Fruit fly (Drosophila melanogaster): ENCODE measurements around the gene Rala.

Gene Rala

DNA sequence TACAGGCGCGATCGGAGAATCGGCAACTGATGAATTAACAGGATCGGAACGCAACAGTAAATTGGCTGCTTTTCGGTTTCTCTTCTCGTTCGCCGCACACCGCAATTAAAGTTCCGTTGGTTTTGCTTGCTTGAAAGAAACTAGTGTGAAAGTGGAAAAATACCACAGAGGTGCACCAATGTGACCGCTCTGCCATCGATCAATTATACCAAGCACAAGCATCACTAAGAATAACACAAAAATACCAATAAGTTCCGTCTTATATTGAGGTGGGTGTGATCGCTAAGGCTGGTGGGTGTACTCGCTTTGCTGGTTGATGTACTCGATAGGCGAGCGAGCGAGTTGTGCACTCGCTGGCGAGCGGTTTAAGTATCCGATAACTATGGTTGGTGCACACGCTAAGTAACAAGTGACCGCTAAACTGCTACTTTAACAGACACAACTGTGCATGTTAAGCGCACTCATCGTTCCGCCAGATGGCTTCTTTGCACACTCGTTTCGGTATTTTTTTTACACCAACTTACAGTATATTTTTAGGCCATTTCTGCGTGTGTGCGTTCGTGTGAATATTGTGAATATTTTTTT, at the start of gene Rala, which contains the start of gene Tlk (continued):
- peak; percentile 75 for TF ChIP-seq CG12659 (GFP tag; optimal IDR thresholded peaks at IDR 0.05)
- 0 out of 3 replicates have a peak, but pooled peaks have one; percentile 17 for TF ChIP-seq CG34422 (GFP tag; IDR thresholded peaks at IDR 0.05)
- peak in 1 of 2 experiments; percentile 35 for TF ChIP-seq Hr51 (GFP tag; optimal IDR thresholded peaks at IDR 0.05)
- peak; percentile 16 for TF ChIP-seq Xbp1 (GFP tag; optimal IDR thresholded peaks at IDR 0.05)
- TF ChIP-seq Jarid2 (GFP tag; optimal IDR thresholded peaks at IDR 0.05), result peak; percentile 85
- TF ChIP-seq CG6683 (GFP tag; optimal IDR thresholded peaks at IDR 0.05), result no peak
- TF ChIP-seq Hr39 (optimal IDR thresholded peaks at IDR 0.05), result no peak
- no peak for TF ChIP-seq al (GFP tag; IDR thresholded peaks at IDR 0.05)
- TF ChIP-seq CG33557 (GFP tag; optimal IDR thresholded peaks at IDR 0.05), result no peak
- no peak for TF ChIP-seq mirr (GFP tag; optimal IDR thresholded peaks at IDR 0.05)
- TF ChIP-seq CG10543 (GFP tag; optimal IDR thresholded peaks at IDR 0.05), result no peak
- no peak for TF ChIP-seq CG18599 (GFP tag; optimal IDR thresholded peaks at IDR 0.05)
- TF ChIP-seq CG14860 (GFP tag; IDR thresholded peaks at IDR 0.05; ENCODE audit: partially characterized antibody), result 0 out of 3 replicates have a peak, but pooled peaks have one; percentile 14
- TF ChIP-seq hth (optimal IDR thresholded peaks at IDR 0.05), result no peak
- TF ChIP-seq oc (tag; optimal IDR thresholded peaks at IDR 0.05), result no peak
- TF ChIP-seq nau (GFP tag; optimal IDR thresholded peaks at IDR 0.05), result no peak
- no peak for TF ChIP-seq CG18011 (GFP tag; optimal IDR thresholded peaks at IDR 0.05)
- TF ChIP-seq Hand (GFP tag; optimal IDR thresholded peaks at IDR 0.05), result no peak
- TF ChIP-seq lilli (GFP tag; optimal IDR thresholded peaks at IDR 0.05), result peak; percentile 20
- no peak for TF ChIP-seq CG18262 (tag; optimal IDR thresholded peaks at IDR 0.05)
- TF ChIP-seq disco-r (GFP tag; optimal IDR thresholded peaks at IDR 0.05), result no peak
- no peak for TF ChIP-seq CG2875 (GFP tag; optimal IDR thresholded peaks at IDR 0.05)
- no peak for TF ChIP-seq br (optimal IDR thresholded peaks at IDR 0.05)
- peak; percentile 19 for TF ChIP-seq sens (GFP tag)
- TF ChIP-seq chif (GFP tag; optimal IDR thresholded peaks at IDR 0.05), result peak in 1 of 2 experiments; percentile 2
- peak; percentile 9 for TF ChIP-seq CG9876 (GFP tag; optimal IDR thresholded peaks at IDR 0.05)
- TF ChIP-seq H15 (GFP tag; IDR thresholded peaks at IDR 0.05), result no peak
- no peak for TF ChIP-seq tll (GFP tag; optimal IDR thresholded peaks at IDR 0.05)
- no peak for TF ChIP-seq lmd (GFP tag; IDR thresholded peaks at IDR 0.05)
- peak; percentile 23 for TF ChIP-seq CG15601 (tag; optimal IDR thresholded peaks at IDR 0.05)
- no peak for TF ChIP-seq CG10147 (GFP tag; optimal IDR thresholded peaks at IDR 0.05)
- peak; percentile 8 for TF ChIP-seq CG5245 (GFP tag; optimal IDR thresholded peaks at IDR 0.05)
- TF ChIP-seq CG2120 (GFP tag; optimal IDR thresholded peaks at IDR 0.05), result peak; percentile 27
- TF ChIP-seq CG30431 (GFP tag; optimal IDR thresholded peaks at IDR 0.05), result no peak
- TF ChIP-seq Scr (GFP tag; IDR thresholded peaks at IDR 0.05; ENCODE audit: partially characterized antibody), result peak; percentile 48
- no peak for TF ChIP-seq Meics (GFP tag; optimal IDR thresholded peaks at IDR 0.05)
- no peak for TF ChIP-seq CG7556 (GFP tag; optimal IDR thresholded peaks at IDR 0.05)
- no peak for TF ChIP-seq ro (GFP tag; IDR thresholded peaks at IDR 0.05)
- TF ChIP-seq btn (GFP tag; optimal IDR thresholded peaks at IDR 0.05), result no peak
- no peak for TF ChIP-seq CG8089 (GFP tag; optimal IDR thresholded peaks at IDR 0.05)
- no peak for TF ChIP-seq Fer3 (tag; optimal IDR thresholded peaks at IDR 0.05)
- TF ChIP-seq lov (optimal IDR thresholded peaks at IDR 0.05), result no peak
- no peak for TF ChIP-seq lov (GFP tag; IDR thresholded peaks at IDR 0.05)
- TF ChIP-seq CG17568 (GFP tag; optimal IDR thresholded peaks at IDR 0.05), result no peak
- no peak for TF ChIP-seq slou (GFP tag; optimal IDR thresholded peaks at IDR 0.05)
- no peak for TF ChIP-seq CG6813 (GFP tag; optimal IDR thresholded peaks at IDR 0.05)
- TF ChIP-seq dati (GFP tag; IDR thresholded peaks at IDR 0.05), result no peak
- TF ChIP-seq CG16815 (GFP tag; optimal IDR thresholded peaks at IDR 0.05), result no peak
- TF ChIP-seq E2f1 (GFP tag; IDR thresholded peaks at IDR 0.05), result no peak
- TF ChIP-seq pb (GFP tag; optimal IDR thresholded peaks at IDR 0.05), result no peak
- TF ChIP-seq CG12942 (GFP tag; optimal IDR thresholded peaks at IDR 0.05), result no peak
